Fruit fly (Drosophila melanogaster) whole organism: ENCODE data around the gene CG32986.

Experiments
- CG8478 ChIP-seq: fragments of >200 bp; optimal IDR thresholded peaks from 2 replicates; lab custom pipeline; 2018; ENCODE audit warnings: inconsistent platforms
- Dll ChIP-seq: fragments of >200 bp; optimal IDR thresholded peaks from 2 replicates; lab custom pipeline; 2017
- EcR ChIP-seq, 2 experiments: fragments of >200 bp; optimal IDR thresholded peaks; 2 replicates each; lab custom pipeline; 2017; ENCODE audit warnings: missing biosample characterization in 2 of 2, missing genetic modification characterization in 2 of 2, missing genetic modification reagents in 2 of 2
- psq ChIP-seq: fragments of >200 bp; optimal IDR thresholded peaks from 2 replicates; lab custom pipeline; 2017
- usp ChIP-seq: fragments of >200 bp; optimal IDR thresholded peaks from 2 replicates; lab custom pipeline; 2017; ENCODE audit warnings: missing biosample characterization, missing genetic modification characterization, mixed read lengths

dm6 chr2L:8881095-8881494, 18.5 kb downstream of the CG32986 start:
- TF ChIP-seq psq, result no peak
- TF ChIP-seq Dll (lab: Kevin White, UChicago), result peak; percentile 15
- no peak for TF ChIP-seq usp (GFP tag; lab: Kevin White, UChicago)
- TF ChIP-seq EcR (GFP tag; optimal IDR thresholded peaks at IDR 0.05; lab: Kevin White, UChicago), result no peak
- TF ChIP-seq CG8478, result no peak
